Fruit fly (Drosophila melanogaster) whole organism, larva: ENCODE data around the gene CG14354.

Experiments used
- noc ChIP-seq: fragments of 200-800 bp; sonication (Bioruptor generic); optimal IDR thresholded peaks from 3 replicates; lab custom pipeline; 2019; ENCODE audit warnings: missing biosample characterization, mild to moderate bottlenecking, missing genetic modification characterization, moderate library complexity

The CG14354 gene

DNA sequence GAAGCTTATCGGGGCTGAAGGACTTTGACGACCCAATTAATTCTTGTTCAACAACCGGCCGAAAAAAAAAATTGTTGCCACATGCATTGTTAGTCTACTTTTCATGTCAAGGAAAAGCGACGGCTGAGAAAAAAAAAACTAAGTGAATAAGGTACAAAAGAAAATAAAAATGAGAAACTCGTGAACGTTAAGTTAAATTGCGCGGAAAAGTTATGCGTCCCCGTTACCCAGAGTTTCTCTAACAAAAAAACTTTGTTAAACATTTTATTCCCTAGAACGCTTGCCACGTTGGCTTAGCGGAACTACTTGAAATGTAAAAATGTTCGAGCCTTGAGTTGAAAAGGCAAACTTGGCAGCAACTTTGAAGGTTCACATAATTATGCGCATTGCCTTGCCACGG lies at the start of gene CG14354:
CG14354 (plus strand) TSS at position 301 of the 400 bp plus-strand sequence.
- no peak for TF ChIP-seq noc

- TF ChIP-seq noc: no peak
These were observed 40.0 kb upstream of the CG14354 start, which contains the start of the genes CG17197 and CG17198 for dm6 chr3R:25775269-25775668. Gene CG17197 (minus strand): TSS chr3R:25775369. Gene CG17198 (minus strand): TSS chr3R:25775369.

DNA sequence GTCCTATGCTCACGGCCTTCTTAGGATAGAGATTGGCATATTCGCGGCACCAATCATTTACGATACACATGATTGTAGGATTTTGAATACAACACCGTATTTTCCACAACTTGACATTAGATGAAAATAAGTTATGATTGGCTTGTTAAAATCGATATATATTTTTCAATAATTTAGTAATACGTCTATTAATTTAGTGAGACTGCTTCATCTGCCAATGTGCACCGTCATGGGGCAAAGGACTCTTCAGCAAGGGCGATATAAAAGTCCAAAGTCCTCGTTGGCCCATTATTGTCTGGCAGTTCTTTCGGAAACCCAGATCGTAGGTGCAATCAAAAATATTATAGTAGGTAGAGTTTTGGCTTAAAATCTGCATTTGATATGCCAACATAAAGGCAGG lies 39.1 kb upstream of the CG14354 start, which contains the start of gene CG17196:
CG17196 (minus strand) TSS at position 101 of the 400 bp plus-strand sequence.
- TF ChIP-seq noc: no peak

DNA sequence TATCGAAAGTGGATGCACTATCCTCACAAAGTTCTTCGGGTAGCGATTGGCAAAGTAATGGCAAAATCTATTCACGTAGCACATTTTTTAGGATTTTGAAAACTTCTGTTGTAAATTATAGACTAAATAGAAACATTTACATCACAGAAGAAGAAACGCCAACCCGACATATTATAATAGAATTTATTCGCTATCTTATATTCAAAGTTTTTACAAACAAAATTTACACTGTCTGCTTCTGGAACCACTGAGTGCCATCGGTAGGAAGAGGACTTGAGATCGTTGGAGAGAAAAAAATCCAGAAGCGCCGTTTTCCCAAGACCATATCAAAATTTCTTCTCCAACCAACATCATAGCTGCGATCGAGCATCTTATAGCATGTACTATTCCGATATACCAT lies 38.2 kb upstream of the CG14354 start, which contains the start of gene CG17195:
CG17195 (minus strand) TSS at position 101 of the 400 bp plus-strand sequence.
- TF ChIP-seq noc: no peak

DNA sequence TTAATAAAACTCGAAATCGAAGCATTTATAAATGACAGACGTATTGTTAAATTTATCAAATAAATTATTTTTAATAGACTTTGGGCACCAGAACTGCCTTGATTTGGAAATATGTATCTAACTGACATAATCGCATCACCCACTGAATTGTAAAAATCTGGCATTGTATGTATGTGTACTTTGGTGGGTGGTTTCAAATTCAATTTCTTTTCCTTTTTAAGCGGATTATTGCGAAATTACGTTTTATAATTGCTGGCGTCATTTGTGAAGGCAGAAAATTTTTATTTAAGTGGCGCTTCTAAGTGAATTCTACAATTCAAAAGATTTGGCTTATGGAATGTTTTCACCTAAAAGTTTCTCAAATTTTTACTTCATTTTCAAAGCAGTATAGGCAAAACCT lies 37.1 kb upstream of the CG14354 start, which contains the start of gene CG4956:
CG4956 (minus strand) TSS at position 101 of the 400 bp plus-strand sequence.
- TF ChIP-seq noc: no peak

- TF ChIP-seq noc: no peak
These were observed 32.3 kb upstream of the CG14354 start for dm6 chr3R:25782855-25783424.

DNA sequence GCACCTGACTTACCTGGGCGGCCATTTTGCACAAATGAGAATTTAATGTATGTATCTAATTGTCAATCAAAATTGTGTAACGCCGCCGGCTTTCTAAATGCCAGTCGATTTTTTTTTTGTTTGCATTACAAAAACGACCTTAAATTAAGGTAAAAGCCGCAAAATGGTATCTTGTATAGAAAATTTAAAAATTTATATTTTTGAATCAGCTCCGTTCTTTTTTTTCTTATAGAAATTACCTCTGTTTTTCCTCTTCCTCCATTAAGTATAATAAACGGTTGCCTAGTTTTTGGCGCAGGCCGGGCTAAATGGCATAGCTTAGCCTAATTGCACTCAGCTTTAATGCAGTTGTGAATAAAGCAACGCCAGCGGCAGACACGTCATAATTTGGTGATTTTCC lies 28.1 kb upstream of the CG14354 start, which contains the start of gene CG4960:
CG4960 (minus strand) TSS at position 101 of the 400 bp plus-strand sequence.
- no peak for TF ChIP-seq noc

DNA sequence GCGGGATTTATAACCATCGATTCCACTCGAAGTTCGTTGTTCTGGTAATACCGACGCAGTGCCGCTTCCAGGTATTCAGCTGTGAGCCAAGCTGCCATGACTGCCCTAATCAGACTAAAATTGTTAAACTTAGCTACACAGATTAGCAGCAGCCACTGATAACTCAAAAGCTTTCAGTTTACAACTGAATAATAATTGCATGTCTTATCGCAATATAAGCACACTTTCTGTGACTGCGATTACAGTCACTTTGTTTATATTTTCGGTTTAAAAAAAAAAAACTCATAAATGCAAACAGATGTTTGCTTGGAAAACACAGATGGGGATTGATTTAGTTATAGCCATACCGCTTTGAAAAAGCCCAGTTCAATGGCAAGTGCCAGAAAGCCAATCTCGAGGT lies 25.9 kb upstream of the CG14354 start, which contains the start of gene CG31380:
CG31380 (minus strand) TSS at position 101 of the 400 bp plus-strand sequence.
- TF ChIP-seq noc: no peak

DNA sequence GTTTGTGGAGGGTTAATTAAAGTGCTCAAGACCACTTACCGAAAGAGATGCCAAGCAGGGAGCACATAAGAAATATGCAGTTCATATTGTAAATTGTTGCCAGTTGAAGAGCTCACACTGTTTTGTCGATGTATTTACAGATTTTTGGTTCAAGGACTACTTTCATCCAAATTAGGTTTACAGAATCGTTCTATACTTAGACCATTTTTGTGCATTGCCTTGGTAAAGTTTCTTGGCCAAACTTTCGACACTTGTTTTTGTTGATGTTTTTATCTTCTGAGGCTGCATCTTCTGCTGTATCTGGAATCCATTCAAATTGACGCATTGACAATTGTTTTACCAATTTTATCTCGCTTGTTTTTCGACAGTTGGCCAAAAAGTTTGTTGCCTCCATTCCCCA lies 24.9 kb upstream of the CG14354 start, which contains the start of gene CG31093:
CG31093 (minus strand) TSS at position 101 of the 400 bp plus-strand sequence.
- TF ChIP-seq noc: no peak

DNA sequence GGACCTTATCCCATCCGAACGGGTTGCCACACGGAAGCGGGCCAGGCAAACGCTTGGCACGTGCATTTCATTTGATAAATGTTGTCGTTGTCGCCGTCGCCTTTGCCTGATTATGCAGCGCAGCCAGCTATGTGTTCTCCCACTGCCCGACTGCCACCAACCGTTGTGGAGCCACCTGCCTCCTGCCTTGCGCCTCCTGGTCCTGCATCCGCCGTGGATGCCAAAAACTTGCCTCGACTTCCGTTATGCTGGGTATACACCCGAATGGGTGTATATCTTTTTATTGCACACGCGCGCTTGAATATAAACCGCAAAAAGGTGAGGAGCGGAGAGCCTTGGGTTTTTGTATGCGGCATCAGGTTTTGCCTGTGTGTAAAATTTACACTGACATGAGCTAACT lies 23.5 kb upstream of the CG14354 start:
- no peak for TF ChIP-seq noc

- no peak for TF ChIP-seq noc
These were observed 9.1 kb upstream of the CG14354 start, which contains the start of gene BG642167 for dm6 chr3R:25806145-25806544. Gene BG642167 (plus strand): TSS chr3R:25806445.

DNA sequence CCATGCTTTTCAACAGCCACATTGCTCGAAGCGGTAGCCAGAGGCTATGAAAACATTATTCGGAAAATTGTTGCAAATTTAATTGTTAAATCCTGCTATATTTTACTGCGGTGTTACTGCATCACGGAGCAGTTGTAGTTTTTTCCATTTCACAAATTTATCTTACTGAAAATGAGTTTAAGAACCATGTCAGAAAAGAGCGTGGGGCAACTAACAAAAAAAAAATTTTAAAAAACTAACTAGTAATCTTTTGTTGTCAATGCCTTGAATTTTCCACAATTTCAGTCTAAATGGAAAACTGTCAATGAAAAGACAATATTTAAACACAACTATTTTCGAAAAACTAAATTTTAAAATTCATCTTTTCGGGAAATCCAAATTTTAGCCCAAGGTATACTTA lies 4.5 kb upstream of the CG14354 start, which contains the start of gene CG5024:
CG5024 (plus strand) TSS at position 301 of the 400 bp plus-strand sequence.
- no peak for TF ChIP-seq noc

DNA sequence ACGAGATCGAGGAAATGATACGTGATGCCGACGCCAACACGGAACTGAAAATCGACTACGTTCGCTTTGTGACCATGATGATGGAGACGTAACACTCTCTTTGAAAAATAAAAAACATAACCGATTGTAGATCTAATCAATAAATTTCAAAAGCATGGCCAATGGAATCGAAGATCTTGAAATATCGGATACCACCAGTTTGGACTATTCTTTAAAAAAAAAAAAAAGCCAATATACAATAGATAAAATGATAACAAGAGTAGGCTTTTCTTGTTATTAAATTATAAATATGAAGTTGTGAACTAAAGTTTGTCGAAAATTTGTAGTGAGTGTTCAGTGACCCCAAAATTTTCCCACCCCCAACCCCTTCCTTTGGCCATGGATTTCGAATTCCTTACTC lies 3.7 kb upstream of the CG14354 start, which contains the start of the genes Acam and CG17770:
Acam (plus strand) TSS at position 301 of the 400 bp plus-strand sequence.
CG17770 (plus strand) TSS at position 301 of the 400 bp plus-strand sequence.
- no peak for TF ChIP-seq noc

- no peak for TF ChIP-seq noc
These were observed 14.3 kb downstream of the CG14354 start, which contains the start of gene Mst57Dc for dm6 chr3R:25829598-25829997. Gene Mst57Dc (minus strand): TSS chr3R:25829698.

dm6 chr3R:25830128-25830527 lies 14.8 kb downstream of the CG14354 start, which contains the start of gene Sfp96F:
Gene Sfp96F (minus strand): TSS chr3R:25830228.
- TF ChIP-seq noc: no peak

- no peak for TF ChIP-seq noc
These were observed 15.5 kb downstream of the CG14354 start, which contains the start of gene Mst57Db for dm6 chr3R:25830814-25831213. Gene Mst57Db (minus strand): TSS chr3R:25830914.

dm6 chr3R:25831799-25832280 lies 16.6 kb downstream of the CG14354 start, which contains the start of the genes Mst57Da and alpha4GT2:
Gene Mst57Da (minus strand): TSS chr3R:25831899.
Gene alpha4GT2 (plus strand): TSS chr3R:25832230.
- no peak for TF ChIP-seq noc
